Fruit fly (Drosophila melanogaster): ENCODE results near the gene DIP-alpha.

The DIP-alpha gene

dm6 chrX:3474476-3475439 lies 96.7 kb downstream of the DIP-alpha start, which contains the start of gene CG12206:
Gene CG12206, minus strand, starts transcription at chrX:3474524.
- TF ChIP-seq CG8478 (optimal IDR thresholded peaks at IDR 0.05): no peak
- no peak for TF ChIP-seq EcR (GFP tag; optimal IDR thresholded peaks at IDR 0.05)
- no peak for TF ChIP-seq pan (optimal IDR thresholded peaks at IDR 0.05)
- peak; percentile 42 for TF ChIP-seq Dll (optimal IDR thresholded peaks at IDR 0.05)
- no peak for TF ChIP-seq usp (GFP tag; optimal IDR thresholded peaks at IDR 0.05)
- no peak for TF ChIP-seq psq (optimal IDR thresholded peaks at IDR 0.05)

dm6 chrX:3473636-3474035 lies 97.8 kb downstream of the DIP-alpha start:
- no peak for TF ChIP-seq Dll (optimal IDR thresholded peaks at IDR 0.05)
- no peak for TF ChIP-seq usp (GFP tag; optimal IDR thresholded peaks at IDR 0.05)
- TF ChIP-seq CG8478 (optimal IDR thresholded peaks at IDR 0.05): no peak
- no peak for TF ChIP-seq pan (optimal IDR thresholded peaks at IDR 0.05)
- TF ChIP-seq EcR (GFP tag; optimal IDR thresholded peaks at IDR 0.05): no peak

DNA sequence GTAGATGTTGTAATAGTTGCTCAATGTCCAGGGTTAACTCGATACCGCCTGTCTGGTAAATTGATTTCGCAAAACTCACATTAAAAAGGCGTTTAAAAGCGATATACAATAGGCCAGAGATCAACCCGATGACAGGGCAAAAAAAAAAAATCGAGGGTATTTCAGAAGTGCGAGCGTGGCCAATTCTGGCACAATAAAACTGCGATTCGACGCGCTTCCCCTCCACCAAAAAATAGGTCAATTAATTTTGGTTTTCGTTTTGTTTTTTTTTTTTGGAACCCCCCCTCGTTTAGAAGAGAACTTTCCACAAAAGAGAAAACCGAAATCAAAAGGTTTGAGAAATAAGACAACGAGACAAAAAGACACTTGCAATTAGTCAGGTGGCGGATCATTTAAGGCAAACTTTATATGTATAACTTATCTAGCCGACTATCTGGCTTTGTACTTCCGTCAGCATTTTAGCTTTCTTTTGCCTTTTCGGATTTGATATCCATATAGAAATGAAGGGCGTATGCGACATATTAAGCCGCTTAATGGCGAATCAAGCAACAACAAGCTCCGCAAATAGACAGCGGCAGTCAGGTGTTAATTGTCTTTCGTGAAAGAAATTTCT lies 100.9 kb downstream of the DIP-alpha start:
- TF ChIP-seq psq (optimal IDR thresholded peaks at IDR 0.05) (no peak), CG8478 (optimal IDR thresholded peaks at IDR 0.05) (no peak), pan (optimal IDR thresholded peaks at IDR 0.05) (no peak)

- TF ChIP-seq pan (optimal IDR thresholded peaks at IDR 0.05) (no peak), CG8478 (optimal IDR thresholded peaks at IDR 0.05) (no peak), psq (optimal IDR thresholded peaks at IDR 0.05) (no peak), EcR (GFP tag; optimal IDR thresholded peaks at IDR 0.05) (no peak), usp (GFP tag; optimal IDR thresholded peaks at IDR 0.05) (no peak), Dll (optimal IDR thresholded peaks at IDR 0.05) (no peak)
Measured at dm6 chrX:3465551-3465950, 105.9 kb downstream of the DIP-alpha start.

DNA sequence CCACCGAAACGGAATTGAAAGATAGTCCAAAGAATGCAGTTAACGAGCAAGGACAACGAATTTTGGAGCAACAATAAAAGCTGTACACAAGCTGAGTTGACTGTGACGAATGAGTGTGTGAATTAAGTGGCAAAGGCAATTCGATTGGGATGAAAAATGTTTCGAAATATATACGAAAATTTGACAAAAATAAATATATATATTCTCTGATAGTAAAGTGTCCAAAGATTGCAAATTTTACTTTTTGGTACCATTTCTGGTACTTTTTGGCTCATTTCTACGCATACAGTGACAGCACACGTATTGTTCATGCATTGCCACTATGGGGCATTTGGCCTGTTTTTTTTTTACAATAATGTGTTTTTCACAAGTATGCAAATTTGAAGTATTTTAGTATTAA lies 107.5 kb downstream of the DIP-alpha start, which contains the start of gene CG16781:
TSS of gene CG16781 (minus strand) at position 101 of the 400 bp plus-strand sequence.
- no peak for TF ChIP-seq pan (optimal IDR thresholded peaks at IDR 0.05)

- TF ChIP-seq pan (optimal IDR thresholded peaks at IDR 0.05): no peak
- no peak for TF ChIP-seq CG8478 (optimal IDR thresholded peaks at IDR 0.05)
- TF ChIP-seq usp (GFP tag; optimal IDR thresholded peaks at IDR 0.05): no peak
Measured at dm6 chrX:3460140-3460642, 111.3 kb downstream of the DIP-alpha start, which contains the start of the genes CG16782 and CG10801. Gene CG16782, minus strand, starts transcription at chrX:3460240. Gene CG10801, plus strand, starts transcription at chrX:3460592.

DNA sequence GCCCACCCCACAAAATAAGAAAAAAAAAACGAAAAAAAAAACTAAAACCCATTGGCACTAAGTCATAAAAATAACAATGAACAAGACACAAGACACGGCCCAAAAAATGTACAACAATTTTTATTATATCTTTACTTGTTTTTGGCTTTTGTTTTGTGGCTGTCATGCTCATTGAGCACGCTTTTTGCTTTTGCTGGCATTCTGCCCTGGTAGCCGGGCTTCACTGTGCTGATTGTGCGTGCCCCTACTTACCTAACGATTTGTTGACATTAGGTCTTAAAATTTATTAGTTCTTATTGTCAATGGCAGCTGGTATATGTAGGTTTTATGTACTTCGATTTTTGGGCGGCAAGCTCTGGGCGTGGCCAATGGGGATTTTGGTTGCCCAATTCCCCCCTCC lies 113.0 kb downstream of the DIP-alpha start:
- TF ChIP-seq CG8478 (optimal IDR thresholded peaks at IDR 0.05) (no peak), usp (GFP tag; optimal IDR thresholded peaks at IDR 0.05) (no peak), EcR (GFP tag; optimal IDR thresholded peaks at IDR 0.05) (no peak), pan (optimal IDR thresholded peaks at IDR 0.05) (no peak), psq (optimal IDR thresholded peaks at IDR 0.05) (no peak), Dll (optimal IDR thresholded peaks at IDR 0.05) (no peak)

DNA sequence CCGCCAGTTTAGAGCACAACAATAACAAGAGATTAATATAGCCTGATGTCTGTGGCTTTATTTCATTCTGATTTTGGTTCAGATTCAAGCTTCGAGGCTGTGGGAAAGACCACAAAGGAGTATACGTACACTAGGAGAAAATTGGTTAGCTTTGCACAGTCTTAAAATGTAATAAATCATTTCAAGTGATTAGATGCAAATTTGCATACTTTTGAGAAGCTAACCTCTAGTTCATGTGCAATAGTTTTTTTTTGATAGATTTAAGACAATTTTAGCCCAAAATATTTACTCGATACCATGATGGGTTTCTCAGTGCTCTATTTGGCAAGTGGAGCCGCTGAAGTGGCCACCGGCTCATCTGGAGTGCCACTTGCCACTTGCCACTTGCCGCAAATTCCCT lies 113.9 kb downstream of the DIP-alpha start:
- no peak for TF ChIP-seq usp (GFP tag; optimal IDR thresholded peaks at IDR 0.05)
- no peak for TF ChIP-seq EcR (GFP tag; optimal IDR thresholded peaks at IDR 0.05)
